Fruit fly (Drosophila melanogaster) S2 (cell line): ENCODE results near the gene Cht7.

Source experiments
- CG8478 ChIP-seq: fragments of >200 bp; optimal IDR thresholded peaks from 2 replicates; lab custom pipeline; 2018
- CTCF ChIP-seq, 2 experiments: fragments of >200 bp; optimal IDR thresholded peaks; 2 replicates each; lab custom pipeline; 2018

Gene Cht7

DNA sequence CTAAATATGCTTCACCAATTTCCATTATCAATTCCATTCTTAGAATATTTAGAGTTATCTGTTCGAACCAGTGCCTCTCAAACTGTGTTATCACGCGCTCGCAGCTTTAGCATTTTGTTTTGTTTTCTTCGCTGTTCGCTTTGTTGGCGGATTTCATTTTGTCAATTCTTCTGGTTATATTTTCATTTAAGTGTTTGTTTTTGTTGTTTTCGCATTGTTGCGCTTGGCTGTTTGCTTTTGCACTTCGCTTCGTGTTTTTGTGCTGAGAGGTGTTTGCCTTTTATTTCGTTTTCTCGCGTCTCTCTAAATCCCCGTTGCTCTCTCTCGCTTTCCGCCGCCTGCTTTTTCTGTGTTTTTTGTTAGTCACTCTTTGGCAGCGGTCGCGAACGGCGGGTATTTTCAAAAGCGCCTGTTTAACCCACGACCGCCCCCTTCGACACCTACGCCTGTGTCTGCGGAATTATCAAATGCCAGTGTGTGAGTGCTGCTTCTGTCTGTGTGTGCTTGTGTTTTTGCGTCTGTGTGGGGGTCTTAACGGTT, 29.1 kb downstream of the Cht7 start:
- TF ChIP-seq CG8478 (lab: Kevin White, UChicago), result no peak
- no peak for TF ChIP-seq CTCF (optimal IDR thresholded peaks at IDR 0.05; lab: Kevin White, UChicago)

dm6 chr3L:3076954-3077353, 29.8 kb downstream of the Cht7 start:
- TF ChIP-seq CG8478 (lab: Kevin White, UChicago) (no peak), CTCF (optimal IDR thresholded peaks at IDR 0.05; lab: Kevin White, UChicago) (no peak)

dm6 chr3L:3074805-3075204, 32.0 kb downstream of the Cht7 start:
- TF ChIP-seq CTCF (optimal IDR thresholded peaks at IDR 0.05; lab: Kevin White, UChicago) (no peak), CG8478 (lab: Kevin White, UChicago) (no peak)

DNA sequence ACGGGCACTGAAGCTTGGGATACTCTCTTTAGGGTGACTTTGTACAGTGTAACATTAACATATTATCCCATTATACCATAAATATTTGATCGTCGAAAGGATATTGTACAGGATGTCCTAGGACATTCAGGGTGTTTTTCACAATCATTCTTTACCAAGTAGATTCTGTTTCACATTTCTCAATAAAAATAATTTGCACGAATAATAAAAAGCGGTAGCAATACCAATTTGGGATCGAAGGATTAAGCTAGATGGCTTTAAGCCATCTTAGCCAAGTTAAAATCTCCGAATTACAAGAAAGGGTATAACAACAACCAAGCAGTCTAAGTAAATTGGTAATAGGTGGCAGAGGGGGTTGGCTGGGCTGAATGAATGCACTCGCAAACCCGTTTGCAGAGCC, 32.4 kb downstream of the Cht7 start:
- TF ChIP-seq CTCF (optimal IDR thresholded peaks at IDR 0.05; lab: Kevin White, UChicago), result no peak
- no peak for TF ChIP-seq CG8478 (lab: Kevin White, UChicago)

DNA sequence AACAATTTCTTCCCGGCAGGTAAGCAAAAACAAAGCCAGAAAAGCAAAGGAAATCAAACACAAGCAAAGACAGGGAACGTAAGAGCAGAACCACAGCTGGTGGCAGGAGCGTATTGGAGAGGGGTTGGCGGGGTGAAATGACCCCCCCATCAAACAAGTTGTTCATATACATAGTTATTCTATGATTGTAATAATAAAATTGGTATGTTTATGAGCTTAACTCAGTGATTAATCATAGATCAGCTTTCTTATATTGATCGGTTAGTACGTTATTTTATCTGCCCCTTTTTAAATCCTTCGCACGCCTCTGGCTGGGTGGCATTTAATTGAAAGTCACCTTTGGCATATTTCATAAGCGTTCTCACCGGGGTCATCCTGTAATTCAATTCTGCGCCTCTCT, 33.3 kb downstream of the Cht7 start:
- TF ChIP-seq CG8478 (lab: Kevin White, UChicago), result no peak
- TF ChIP-seq CTCF (optimal IDR thresholded peaks at IDR 0.05; lab: Kevin White, UChicago), result no peak

- TF ChIP-seq CTCF (optimal IDR thresholded peaks at IDR 0.05; lab: Kevin White, UChicago) (no peak), CG8478 (lab: Kevin White, UChicago) (no peak)
Measured at dm6 chr3L:3071675-3072583, 34.8 kb downstream of the Cht7 start.

DNA sequence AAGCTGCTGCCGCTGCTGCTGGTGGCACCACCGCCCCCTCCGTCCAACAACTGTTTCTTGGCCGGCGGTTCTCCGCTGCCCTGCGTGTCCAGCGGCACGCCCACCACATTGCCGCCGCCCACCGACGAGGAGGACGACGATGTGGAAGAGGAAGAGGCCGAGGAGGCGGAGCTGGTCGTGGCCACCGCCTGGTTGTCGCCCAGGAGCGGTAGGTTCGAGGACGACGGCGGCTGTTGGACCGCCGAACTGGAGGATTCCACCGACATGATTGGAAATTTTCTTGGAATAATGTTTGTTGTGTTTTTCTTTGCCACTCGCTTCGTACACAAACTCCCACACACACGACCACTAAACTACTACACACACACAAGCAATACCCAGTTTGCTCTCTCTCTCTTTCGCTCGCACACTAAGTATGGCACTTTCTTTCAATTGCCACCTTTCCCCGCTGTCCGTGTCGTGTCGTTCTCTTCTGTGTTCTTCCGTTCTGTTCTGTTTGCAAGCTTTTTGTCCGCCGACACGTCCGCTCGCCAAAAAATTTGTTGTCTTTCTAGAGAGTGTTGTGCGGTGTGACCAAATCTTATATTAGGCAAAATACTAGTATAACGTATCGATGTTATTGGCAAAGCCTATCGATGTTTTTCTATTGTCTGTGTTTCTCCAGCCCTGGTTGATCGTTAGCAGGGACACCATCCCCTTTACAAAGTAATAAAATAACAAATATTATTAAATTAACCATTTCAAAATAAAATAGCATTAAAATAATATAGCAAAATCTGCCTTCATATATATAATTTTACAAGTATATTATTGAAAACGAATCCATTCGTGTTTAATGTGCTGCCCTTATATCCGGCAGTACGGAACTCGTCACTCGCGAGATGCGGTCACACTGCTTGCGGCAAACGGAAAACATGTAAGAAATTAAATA, 36.2 kb downstream of the Cht7 start, which contains the start of the genes CG32486 and PAN3:
TSS of gene CG32486 (minus strand) at position 566 of the 931 bp plus-strand sequence.
TSS of gene PAN3 (plus strand) at position 860 of the 931 bp plus-strand sequence.
- TF ChIP-seq CTCF (optimal IDR thresholded peaks at IDR 0.05; lab: Kevin White, UChicago) (no peak), CG8478 (lab: Kevin White, UChicago) (no peak)

DNA sequence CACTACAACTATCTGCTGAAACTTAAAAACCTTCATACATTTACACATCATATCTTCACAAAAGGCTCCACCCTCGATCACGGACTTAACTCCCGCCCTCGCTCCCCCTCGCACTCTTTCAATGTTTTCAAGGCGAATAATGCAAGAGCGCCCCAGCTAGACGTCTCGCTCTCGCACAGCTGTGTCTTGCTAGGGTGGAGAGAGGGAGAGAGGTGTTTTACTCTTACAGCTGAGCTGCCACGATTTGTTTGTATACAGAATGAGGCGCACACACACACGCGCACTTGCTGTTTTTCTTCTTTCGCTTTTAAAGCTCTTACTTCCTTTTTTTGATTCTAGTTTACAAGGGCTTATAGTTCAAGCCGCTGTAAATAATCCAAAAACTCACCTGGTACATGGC, 37.0 kb downstream of the Cht7 start:
- TF ChIP-seq CTCF (optimal IDR thresholded peaks at IDR 0.05; lab: Kevin White, UChicago) (no peak), CG8478 (lab: Kevin White, UChicago) (no peak)

DNA sequence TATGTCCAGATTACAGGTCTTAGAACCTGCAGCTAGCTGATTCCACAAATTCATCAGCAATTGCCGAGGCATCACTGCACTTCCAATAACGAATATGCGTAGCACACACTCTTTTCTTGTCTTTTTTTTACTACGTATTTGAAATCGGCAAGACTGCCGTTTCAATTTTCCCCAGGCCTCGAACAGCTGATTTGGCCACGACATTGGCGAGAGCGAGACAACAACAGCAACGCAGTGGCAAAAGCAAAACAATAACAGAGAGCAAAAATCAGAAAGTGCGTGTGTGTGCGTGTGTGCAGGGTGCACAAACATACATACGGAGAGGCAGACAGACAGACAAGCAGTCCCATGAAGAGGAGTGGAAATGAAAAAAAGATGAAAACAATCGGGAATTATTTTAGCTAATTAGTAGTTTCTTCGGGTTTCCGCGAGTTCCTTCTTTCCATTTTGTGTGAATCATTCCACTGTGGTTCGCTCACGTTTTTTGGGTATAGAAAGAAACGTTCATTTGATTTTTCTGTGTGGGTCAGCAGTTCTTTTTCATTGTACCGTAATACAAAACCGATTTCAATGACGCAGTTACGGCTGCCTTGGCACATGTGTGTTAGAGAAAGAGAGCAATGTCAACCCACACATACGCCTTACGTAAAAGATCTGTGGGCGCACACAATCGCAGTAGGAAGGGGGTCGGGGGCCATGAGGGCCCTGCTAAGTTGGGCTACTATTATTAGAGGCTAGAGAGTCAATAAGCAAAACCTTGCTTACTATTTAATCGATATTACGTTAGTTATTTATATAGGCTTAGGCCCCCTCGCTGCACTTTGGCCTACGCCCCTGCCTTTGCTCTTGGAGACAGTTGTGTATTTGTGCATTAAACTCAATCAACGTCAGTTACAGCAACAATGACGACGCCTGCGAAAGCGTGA, 46.4 kb downstream of the Cht7 start:
- TF ChIP-seq CG8478 (lab: Kevin White, UChicago) (no peak), CTCF (optimal IDR thresholded peaks at IDR 0.05; lab: Kevin White, UChicago) (no peak)

dm6 chr3L:3058970-3059883, 47.5 kb downstream of the Cht7 start:
- TF ChIP-seq CTCF (optimal IDR thresholded peaks at IDR 0.05; lab: Kevin White, UChicago), result no peak
- no peak for TF ChIP-seq CG8478 (lab: Kevin White, UChicago)

- TF ChIP-seq CG8478 (lab: Kevin White, UChicago), result no peak
- TF ChIP-seq CTCF (optimal IDR thresholded peaks at IDR 0.05; lab: Kevin White, UChicago), result no peak
Measured at dm6 chr3L:3054851-3055250, 51.9 kb downstream of the Cht7 start, which contains the start of gene CG16753. Gene CG16753 (plus strand): TSS chr3L:3055079.

dm6 chr3L:3054099-3054498, 52.7 kb downstream of the Cht7 start:
- no peak for TF ChIP-seq CG8478 (lab: Kevin White, UChicago)
- TF ChIP-seq CTCF (optimal IDR thresholded peaks at IDR 0.05; lab: Kevin White, UChicago), result no peak
